Fruit fly (Drosophila melanogaster) whole organism, embryonic: Measurements from ENCODE around the gene fz3.

Experiments used
- CG13287 ChIP-seq: fragments of 200-800 bp; sonication (Bioruptor generic); IDR thresholded peaks from 2 replicates; pipeline ENCODE4 v1.3.6; 2022; ENCODE audit warnings: missing biosample characterization, missing genetic modification characterization; ENCODE audit not compliant: partially characterized antibody
- CG14710 ChIP-seq: fragments of 200-800 bp; sonication (Bioruptor generic); optimal IDR thresholded peaks from 3 replicates; lab custom pipeline; 2019; ENCODE audit warnings: missing biosample characterization, mild to moderate bottlenecking, missing genetic modification characterization, moderate library complexity
- CG15696 ChIP-seq: fragments of 200-800 bp; sonication (Bioruptor generic); optimal IDR thresholded peaks from 2 replicates; lab custom pipeline; 2019; ENCODE audit warnings: missing biosample characterization, mild to moderate bottlenecking, missing genetic modification characterization, moderate library complexity
- CG1603 ChIP-seq: fragments of 200-800 bp; sonication (Bioruptor generic); optimal IDR thresholded peaks from 2 replicates; lab custom pipeline; 2019; ENCODE audit warnings: missing biosample characterization, mild to moderate bottlenecking, missing genetic modification characterization, moderate library complexity
- CG17328 ChIP-seq: fragments of 200-800 bp; sonication (Bioruptor generic); IDR thresholded peaks from 2 replicates; pipeline ENCODE4 v1.3.6; 2022; ENCODE audit warnings: missing biosample characterization, missing genetic modification characterization
- CG18599 ChIP-seq: fragments of 200-800 bp; sonication (Bioruptor generic); optimal IDR thresholded peaks from 3 replicates; lab custom pipeline; 2017; ENCODE audit warnings: missing biosample characterization, missing genetic modification characterization, mild to moderate bottlenecking, moderate library complexity, missing genetic modification reagents
- CG42726 ChIP-seq: fragments of 200-800 bp; sonication (Bioruptor generic); IDR thresholded peaks from 2 replicates; pipeline ENCODE4 v1.3.6; 2022; ENCODE audit warnings: missing biosample characterization, missing genetic modification characterization; ENCODE audit not compliant: partially characterized antibody
- CG6791 ChIP-seq: fragments of 200-800 bp; sonication (Bioruptor generic); IDR thresholded peaks from 3 replicates; pipeline ENCODE4 v1.3.6; 2022; ENCODE audit warnings: missing biosample characterization, missing genetic modification characterization; ENCODE audit not compliant: partially characterized antibody
- CG7786 ChIP-seq: fragments of 200-800 bp; sonication (Bioruptor generic); optimal IDR thresholded peaks from 2 replicates; lab custom pipeline; 2016; ENCODE audit warnings: missing biosample characterization, missing genetic modification characterization
- CG7928 ChIP-seq: fragments of 200-800 bp; sonication (Bioruptor generic); optimal IDR thresholded peaks from 2 replicates; lab custom pipeline; 2017; ENCODE audit warnings: missing biosample characterization, mild to moderate bottlenecking, missing genetic modification characterization
- CG7963 ChIP-seq: fragments of 200-800 bp; sonication (Bioruptor generic); IDR thresholded peaks from 3 replicates; pipeline ENCODE4 v1.3.6; 2022; ENCODE audit warnings: missing biosample characterization, missing genetic modification characterization; ENCODE audit not compliant: partially characterized antibody
- CG8924 ChIP-seq: fragments of 200-800 bp; optimal IDR thresholded peaks from 3 replicates; lab custom pipeline; 2019; ENCODE audit warnings: missing biosample characterization, mild to moderate bottlenecking, missing genetic modification characterization, moderate library complexity
- CG9727 ChIP-seq: fragments of 200-800 bp; sonication (Bioruptor generic); optimal IDR thresholded peaks from 3 replicates; lab custom pipeline; 2017; ENCODE audit warnings: missing biosample characterization, mild to moderate bottlenecking, missing genetic modification characterization
- CG9797 ChIP-seq: fragments of 200-800 bp; sonication (Bioruptor generic); optimal IDR thresholded peaks from 3 replicates; lab custom pipeline; 2018; ENCODE audit warnings: missing biosample characterization, mild to moderate bottlenecking, missing genetic modification characterization
- Chrac-16 ChIP-seq: fragments of 200-800 bp; sonication (Bioruptor generic); optimal IDR thresholded peaks from 3 replicates; lab custom pipeline; 2016; ENCODE audit warnings: missing biosample characterization, missing genetic modification characterization
- Dfd ChIP-seq, 2 experiments: fragments of >200 bp; optimal IDR thresholded peaks; 2 replicates each; lab custom pipeline; 2017; ENCODE audit warnings: missing biosample characterization in 2 of 2, missing genetic modification characterization in 2 of 2
- Doc3 ChIP-seq: fragments of 200-800 bp; sonication (Bioruptor generic); IDR thresholded peaks from 3 replicates; pipeline ENCODE4 v1.3.6; 2022; ENCODE audit warnings: missing biosample characterization, missing genetic modification characterization; ENCODE audit not compliant: partially characterized antibody
- Dp ChIP-seq: fragments of 200-800 bp; sonication (Bioruptor generic); optimal IDR thresholded peaks from 2 replicates; lab custom pipeline; 2018; ENCODE audit warnings: missing biosample characterization, mild to moderate bottlenecking, missing genetic modification characterization, moderate library complexity
- Dref ChIP-seq: fragments of 200-800 bp; sonication (Bioruptor generic); IDR thresholded peaks from 2 replicates; pipeline ENCODE4 v1.3.6; 2022; ENCODE audit warnings: missing biosample characterization, missing genetic modification characterization
- E2f1 ChIP-seq: fragments of 200-800 bp; sonication (Bioruptor generic); IDR thresholded peaks from 2 replicates; pipeline ENCODE4 v1.3.6; 2022; ENCODE audit warnings: missing biosample characterization, missing genetic modification characterization
- E2f2 ChIP-seq: fragments of 200-800 bp; sonication (Bioruptor generic); IDR thresholded peaks from 2 replicates; pipeline ENCODE4 v1.3.6; 2022; ENCODE audit warnings: missing biosample characterization, missing genetic modification characterization
- HLH3B ChIP-seq: fragments of 200-800 bp; sonication (Bioruptor generic); IDR thresholded peaks from 2 replicates; pipeline ENCODE4 v1.3.6; 2022; ENCODE audit warnings: missing biosample characterization, missing genetic modification characterization
- HLHmδ ChIP-seq: fragments of 200-800 bp; sonication (Bioruptor generic); optimal IDR thresholded peaks from 2 replicates; lab custom pipeline; 2018; ENCODE audit warnings: missing biosample characterization, mild to moderate bottlenecking, missing genetic modification characterization, moderate library complexity
- Hmr ChIP-seq: fragments of 200-800 bp; sonication (Bioruptor generic); optimal IDR thresholded peaks from 3 replicates; lab custom pipeline; 2017; ENCODE audit warnings: mild to moderate bottlenecking, missing biosample characterization, missing genetic modification reagents, missing genetic modification characterization
- Hr51 ChIP-seq, 2 experiments: fragments of 200-800 bp; sonication (Bioruptor generic); optimal IDR thresholded peaks; 2 replicates in 1 of 2; 3 replicates in 1 of 2; lab custom pipeline; 2016 to 2018; ENCODE audit warnings: missing biosample characterization in 2 of 2, missing genetic modification characterization in 2 of 2, mild to moderate bottlenecking in 1 of 2, moderate library complexity in 1 of 2
- MESR4 ChIP-seq: fragments of 200-800 bp; sonication (Bioruptor generic); optimal IDR thresholded peaks from 2 replicates; lab custom pipeline; 2018; ENCODE audit warnings: missing biosample characterization, mild to moderate bottlenecking, missing genetic modification characterization, moderate library complexity
- Oaz ChIP-seq: fragments of 200-800 bp; sonication (Bioruptor generic); IDR thresholded peaks from 2 replicates; pipeline ENCODE4 v1.3.6; 2022; ENCODE audit warnings: missing biosample characterization, missing genetic modification characterization
- Oli ChIP-seq: fragments of 200-800 bp; sonication (Bioruptor generic); optimal IDR thresholded peaks from 2 replicates; lab custom pipeline; 2018; ENCODE audit warnings: missing biosample characterization, mild to moderate bottlenecking, missing genetic modification characterization, moderate library complexity
- Pdp1 ChIP-seq, 2 experiments: fragments of 200-800 bp; sonication (Bioruptor generic); optimal IDR thresholded peaks; 3 replicates each; lab custom pipeline; 2016; ENCODE audit warnings: missing biosample characterization in 2 of 2, missing genetic modification characterization in 2 of 2, mild to moderate bottlenecking in 1 of 2, moderate library complexity in 1 of 2
- Poxn ChIP-seq: fragments of 200-800 bp; sonication (Bioruptor generic); IDR thresholded peaks from 2 replicates; pipeline ENCODE4 v1.3.6; 2022; ENCODE audit warnings: missing biosample characterization, missing genetic modification characterization
- Sox100B ChIP-seq: fragments of 200-800 bp; sonication (Bioruptor generic); optimal IDR thresholded peaks from 3 replicates; lab custom pipeline; 2018; ENCODE audit warnings: missing biosample characterization, mild to moderate bottlenecking, missing genetic modification characterization
- Stat92E ChIP-seq, 3 experiments: fragments of >200 bp in 2 of 3; fragments of 200-800 bp in 1 of 3; sonication (Bioruptor generic) in 1 of 3; optimal IDR thresholded peaks; 2 replicates each; lab custom pipeline; 2017 to 2019; ENCODE audit warnings: missing biosample characterization in 3 of 3, missing genetic modification characterization in 3 of 3, mild to moderate bottlenecking in 1 of 3, moderate library complexity in 1 of 3
- ac ChIP-seq: fragments of 200-800 bp; sonication (Bioruptor generic); optimal IDR thresholded peaks from 3 replicates; lab custom pipeline; 2017; ENCODE audit warnings: missing biosample characterization, mild to moderate bottlenecking, missing genetic modification characterization
- eyg ChIP-seq: fragments of 200-800 bp; sonication (Bioruptor generic); optimal IDR thresholded peaks from 3 replicates; lab custom pipeline; 2016; ENCODE audit warnings: missing biosample characterization, missing genetic modification characterization
- gem ChIP-seq: fragments of 200-800 bp; sonication (Bioruptor generic); optimal IDR thresholded peaks from 2 replicates; lab custom pipeline; 2019; ENCODE audit warnings: missing biosample characterization, mild to moderate bottlenecking, missing genetic modification characterization, moderate library complexity
- gro ChIP-seq: fragments of 200-800 bp; sonication (Bioruptor generic); optimal IDR thresholded peaks from 2 replicates; lab custom pipeline; 2016; ENCODE audit warnings: missing biosample characterization, missing genetic modification characterization
- lov ChIP-seq, 2 experiments: fragments of 200-800 bp in 1 of 2; fragments of >200 bp in 1 of 2; sonication (Bioruptor generic) in 1 of 2; IDR thresholded peaks in 1 of 2; optimal IDR thresholded peaks in 1 of 2; 2 replicates in 1 of 2; 3 replicates in 1 of 2; pipeline versions ENCODE4 v1.3.6 to Lab custom; 2017 to 2022; ENCODE audit warnings: missing biosample characterization in 1 of 2, missing genetic modification characterization in 1 of 2
- nmo ChIP-seq: fragments of 200-800 bp; sonication (Bioruptor generic); optimal IDR thresholded peaks from 2 replicates; lab custom pipeline; 2018; ENCODE audit warnings: missing biosample characterization, mild to moderate bottlenecking, missing genetic modification characterization, moderate library complexity
- phol ChIP-seq: fragments of 200-800 bp; sonication (Bioruptor generic); optimal IDR thresholded peaks from 3 replicates; lab custom pipeline; 2018; ENCODE audit warnings: missing biosample characterization, mild to moderate bottlenecking, missing genetic modification characterization, moderate library complexity
- pzg ChIP-seq: fragments of 200-800 bp; sonication (Bioruptor generic); optimal IDR thresholded peaks from 3 replicates; lab custom pipeline; 2018; ENCODE audit warnings: missing biosample characterization, mild to moderate bottlenecking, missing genetic modification characterization, moderate library complexity
- sqz ChIP-seq: fragments of 200-800 bp; sonication (Bioruptor generic); optimal IDR thresholded peaks from 3 replicates; lab custom pipeline; 2018; ENCODE audit warnings: missing biosample characterization, mild to moderate bottlenecking, missing genetic modification characterization
- stwl ChIP-seq: fragments of 200-800 bp; sonication (Bioruptor generic); optimal IDR thresholded peaks from 3 replicates; lab custom pipeline; 2018; ENCODE audit warnings: missing biosample characterization, mild to moderate bottlenecking, missing genetic modification characterization, moderate library complexity
- trem ChIP-seq: fragments of 200-800 bp; optimal IDR thresholded peaks from 3 replicates; lab custom pipeline; 2019; ENCODE audit warnings: missing biosample characterization, mild to moderate bottlenecking, missing genetic modification characterization, moderate library complexity
- unc-4 ChIP-seq: fragments of 200-800 bp; sonication (Bioruptor generic); IDR thresholded peaks from 2 replicates; pipeline ENCODE4 v1.3.6; 2022; ENCODE audit warnings: missing biosample characterization, missing genetic modification characterization; ENCODE audit not compliant: partially characterized antibody
- vvl ChIP-seq: fragments of 200-800 bp; sonication (Bioruptor generic); IDR thresholded peaks from 2 replicates; pipeline ENCODE4 v1.3.6; 2022; ENCODE audit warnings: missing biosample characterization, missing genetic modification characterization
- zen2 ChIP-seq: fragments of 200-800 bp; sonication (Bioruptor generic); IDR thresholded peaks from 3 replicates; pipeline ENCODE4 v1.3.6; 2022; ENCODE audit warnings: missing biosample characterization, missing genetic modification characterization; ENCODE audit not compliant: partially characterized antibody

fz3 gene

dm6 chrX:801157-801872, 31.6 kb downstream of the fz3 start, which contains the start of gene Rbf:
Rbf (minus strand) TSS chrX:801479.
- TF ChIP-seq nmo (GFP tag; lab: Kevin White, UChicago) = peak; percentile 42
- no peak for TF ChIP-seq HLH3B
- TF ChIP-seq Chrac-16 = peak; percentile 11
- no peak for TF ChIP-seq sqz (GFP tag; lab: Kevin White, UChicago)
- peak; percentile 62 for TF ChIP-seq CG1603 (tag; lab: Kevin White, UChicago)
- TF ChIP-seq stwl (tag; lab: Kevin White, UChicago) = peak; percentile 43
- peak; percentile 69 for TF ChIP-seq pzg
- TF ChIP-seq CG18599 = no peak
- TF ChIP-seq Hr51 (GFP tag; optimal IDR thresholded peaks at IDR 0.05; lab: Kevin White, UChicago) = no peak
- 0 out of 3 replicates have a peak, but pooled peaks have one; percentile 20 for TF ChIP-seq CG7963
- TF ChIP-seq phol (tag; lab: Kevin White, UChicago) = peak; percentile 19
- peak; percentile 24 for TF ChIP-seq Hmr (GFP tag; lab: Kevin White, UChicago)
- TF ChIP-seq gro = no peak
- peak; percentile 28; the same call in 1 of the 2 replicates for TF ChIP-seq CG42726 (GFP tag; lab: Robert Waterston, UW)
- peak; percentile 26 for TF ChIP-seq CG9727 (GFP tag; lab: Kevin White, UChicago)
- peak; percentile 55; the same call in 1 of the 2 replicates for TF ChIP-seq CG13287 (GFP tag; lab: Robert Waterston, UW)
- peak; percentile 50 for TF ChIP-seq MESR4 (GFP tag; lab: Kevin White, UChicago)
- TF ChIP-seq lov (optimal IDR thresholded peaks at IDR 0.05; lab: Kevin White, UChicago) = no peak
- TF ChIP-seq lov (GFP tag; IDR thresholded peaks at IDR 0.05; lab: Robert Waterston, UW) = no peak
- TF ChIP-seq CG7928 (GFP tag; lab: Kevin White, UChicago) = peak; percentile 1
- peak; percentile 54 for TF ChIP-seq CG14710 (tag; lab: Kevin White, UChicago)
- TF ChIP-seq Oli (tag; lab: Kevin White, UChicago) = no peak
- peak in 1 of 3 experiments; percentile 16 for TF ChIP-seq Stat92E (GFP tag; optimal IDR thresholded peaks at IDR 0.05; lab: Kevin White, UChicago)
- peak; percentile 47; the same call in 1 of the 3 replicates for TF ChIP-seq CG6791 (GFP tag; lab: Robert Waterston, UW)
- peak; percentile 46; the same call in 1 of the 3 replicates for TF ChIP-seq zen2
- TF ChIP-seq Sox100B (GFP tag; lab: Kevin White, UChicago) = no peak
- peak in 1 of 2 experiments; percentile 58 for TF ChIP-seq Pdp1 (GFP tag; optimal IDR thresholded peaks at IDR 0.05; lab: Kevin White, UChicago)
- TF ChIP-seq unc-4 (GFP tag; lab: Robert Waterston, UW) = peak; percentile 62
- peak; percentile 81 for TF ChIP-seq CG9797 (GFP tag; lab: Kevin White, UChicago)
- TF ChIP-seq CG15696 = no peak
- TF ChIP-seq eyg (GFP tag; lab: Kevin White, UChicago) = no peak
- 0 out of 2 replicates have a peak, but pooled peaks have one; percentile 6 for TF ChIP-seq E2f1 (GFP tag; lab: Robert Waterston, UW)
- no peak for TF ChIP-seq Dfd (GFP tag; optimal IDR thresholded peaks at IDR 0.05; lab: Kevin White, UChicago)
- TF ChIP-seq CG17328 (GFP tag; lab: Robert Waterston, UW) = no peak
- TF ChIP-seq Oaz (GFP tag; lab: Robert Waterston, UW) = no peak
- peak; percentile 69 for TF ChIP-seq Dref (GFP tag; lab: Robert Waterston, UW)
- TF ChIP-seq gem = no peak
- no peak for TF ChIP-seq CG8924 (tag; lab: Kevin White, UChicago)
- TF ChIP-seq HLHmδ = no peak
- no peak for TF ChIP-seq vvl (GFP tag; lab: Robert Waterston, UW)
- TF ChIP-seq Poxn (GFP tag; lab: Robert Waterston, UW) = no peak
- peak; percentile 93 for TF ChIP-seq E2f2 (GFP tag; lab: Robert Waterston, UW)
- TF ChIP-seq trem (tag; lab: Kevin White, UChicago) = peak; percentile 32
- peak; percentile 43; the same call in 1 of the 3 replicates for TF ChIP-seq Doc3 (GFP tag; lab: Robert Waterston, UW)
- no peak for TF ChIP-seq ac
- TF ChIP-seq CG7786 (GFP tag; lab: Kevin White, UChicago) = no peak
- TF ChIP-seq Dp (GFP tag; lab: Kevin White, UChicago) = peak; percentile 89
